Worm (Caenorhabditis elegans): Measurements from ENCODE around the gene snu-66.

ce11 chrV:7528816-7529215, 46.7 kb downstream of the snu-66 start, which contains the start of gene C54F6.5:
- no peak for TF ChIP-seq tab-1 (GFP tag; IDR thresholded peaks at IDR 0.05)
- TF ChIP-seq T22C8.4 (GFP tag; IDR thresholded peaks at IDR 0.05), result no peak
- TF ChIP-seq med-1 (GFP tag; optimal IDR thresholded peaks at IDR 0.05; ENCODE audit: insufficient read depth), result no peak
- TF ChIP-seq flt-1 (GFP tag; IDR thresholded peaks at IDR 0.05), result no peak
- no peak for TF ChIP-seq ztf-23 (GFP tag; IDR thresholded peaks at IDR 0.05)

All from whole organism, midembryonic.